Worm (Caenorhabditis elegans) whole organism, mixed stage, embryonic: ENCODE results near the gene pho-14.

Experiments used
- M03D4.4 ChIP-seq: sonication (generic microtip); optimal IDR thresholded peaks from 2 replicates; lab custom pipeline; 2017; ENCODE audit warnings: mild to moderate bottlenecking, missing genetic modification characterization, missing compliant biosample characterization
- lsy-2 ChIP-seq: fragments of 150-350 bp; optimal IDR thresholded peaks from 2 replicates; lab custom pipeline; 2014; ENCODE audit warnings: missing biosample characterization, missing genetic modification characterization
- unc-39 ChIP-seq: fragments of 150-350 bp; optimal IDR thresholded peaks from 2 replicates; lab custom pipeline; 2014; ENCODE audit warnings: missing biosample characterization, missing genetic modification characterization
- unc-62 ChIP-seq: fragments of 150-350 bp; optimal IDR thresholded peaks from 2 replicates; lab custom pipeline; 2014; ENCODE audit warnings: missing biosample characterization, missing genetic modification reagents, missing genetic modification characterization

DNA sequence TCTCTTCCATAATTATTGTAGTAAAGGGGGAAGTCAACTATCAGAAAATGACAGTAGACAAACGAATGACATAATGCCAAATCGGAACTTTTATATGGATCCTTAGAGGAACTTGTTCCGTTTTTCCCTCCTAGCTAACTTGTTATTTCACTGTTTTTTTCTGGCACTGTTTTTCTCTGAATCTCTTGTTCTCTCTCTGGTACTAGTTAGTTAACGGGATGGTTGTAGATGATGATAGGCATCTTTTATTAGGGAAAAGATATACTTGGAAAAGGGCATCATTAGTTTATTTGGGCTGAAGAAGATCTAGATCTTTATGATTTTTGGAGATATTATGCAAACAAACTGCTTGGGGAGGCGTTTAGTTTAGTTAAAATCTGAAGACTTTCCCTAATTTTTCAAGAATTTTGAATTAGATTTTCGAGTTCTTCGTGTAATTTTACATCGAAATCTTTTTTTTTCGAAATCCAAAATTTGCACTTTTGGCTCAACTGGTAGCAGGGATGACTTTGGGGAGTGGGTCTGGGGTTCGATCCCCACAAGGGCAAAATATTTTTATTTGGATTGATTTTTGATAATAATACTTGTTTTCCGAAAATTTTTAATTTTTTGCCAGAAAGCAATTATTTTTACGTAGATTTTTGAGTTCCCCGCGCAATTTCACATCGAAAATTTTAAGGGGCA, 6.4 kb upstream of the pho-14 start, which contains the start of gene col-40:
- TF ChIP-seq unc-39 (tag; lab: Kevin White, UChicago) (no peak), unc-62 (GFP tag; lab: Kevin White, UChicago) (no peak), M03D4.4 (tag; lab: Kevin White, UChicago) (no peak), lsy-2 (tag; lab: Kevin White, UChicago) (no peak)
